Fruit fly (Drosophila melanogaster): ENCODE data around the gene Lamtor5.

Gene Lamtor5

DNA sequence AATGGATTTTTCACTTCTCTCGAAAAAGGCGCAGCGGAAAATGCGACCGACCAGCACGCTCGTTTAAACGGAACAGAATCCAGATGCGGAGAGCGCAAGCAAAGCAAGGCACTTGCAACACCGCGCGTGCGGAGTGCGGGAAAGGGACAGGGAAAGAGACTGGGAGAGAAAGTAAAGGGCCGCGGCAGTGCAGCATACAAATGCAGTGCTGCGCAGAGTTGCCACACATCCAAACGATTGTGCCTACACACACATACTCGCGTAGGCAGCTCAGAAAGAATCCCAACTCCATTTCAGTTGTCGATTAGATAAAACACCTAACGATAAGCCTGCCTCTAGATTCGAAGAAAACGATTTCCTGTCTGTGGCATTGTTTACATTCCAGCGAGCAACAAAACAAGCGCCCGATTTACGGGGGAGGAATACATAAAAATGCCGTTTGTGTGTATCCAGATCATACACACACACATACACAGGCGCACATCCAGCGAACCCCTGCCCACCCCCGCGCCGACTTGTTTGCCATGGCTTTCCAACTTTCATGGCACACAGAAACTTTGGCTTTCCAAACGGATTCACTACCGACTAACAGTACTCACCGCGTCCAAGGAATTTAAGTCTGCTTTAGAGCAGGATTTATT lies 40.8 kb upstream of the Lamtor5 start:
- no peak for TF ChIP-seq CG33017 (tag; optimal IDR thresholded peaks at IDR 0.05)
- TF ChIP-seq CG14711 (tag; optimal IDR thresholded peaks at IDR 0.05), result peak; percentile 94

DNA sequence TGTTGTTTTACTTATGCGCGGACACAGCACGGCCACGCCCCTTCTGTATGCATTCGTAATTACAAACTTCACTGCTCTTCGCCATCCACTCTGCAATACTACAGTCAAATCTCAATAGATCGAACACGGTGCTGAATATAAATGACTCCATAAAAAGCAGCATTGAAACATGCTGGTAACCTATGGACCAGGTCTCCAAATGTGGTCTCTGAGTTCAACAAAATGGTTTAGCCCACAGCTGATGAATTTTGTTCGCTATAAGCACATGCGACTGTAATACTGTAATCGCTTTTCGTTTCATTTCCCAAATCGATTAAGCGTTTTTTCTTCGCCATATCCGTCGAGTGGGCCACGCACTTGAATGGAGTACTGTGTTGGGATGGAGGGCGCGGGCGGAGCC lies 38.6 kb upstream of the Lamtor5 start:
- TF ChIP-seq ovo (GFP tag; optimal IDR thresholded peaks at IDR 0.05), result no peak
- TF ChIP-seq CG7101 (tag; optimal IDR thresholded peaks at IDR 0.05), result no peak
- no peak for TF ChIP-seq CG7045 (GFP tag; optimal IDR thresholded peaks at IDR 0.05)
- TF ChIP-seq pad (GFP tag; optimal IDR thresholded peaks at IDR 0.05), result no peak
- no peak for TF ChIP-seq CG12768 (GFP tag; optimal IDR thresholded peaks at IDR 0.05)
- TF ChIP-seq CG33017 (tag; optimal IDR thresholded peaks at IDR 0.05), result no peak
- TF ChIP-seq cnc (optimal IDR thresholded peaks at IDR 0.05), result no peak

DNA sequence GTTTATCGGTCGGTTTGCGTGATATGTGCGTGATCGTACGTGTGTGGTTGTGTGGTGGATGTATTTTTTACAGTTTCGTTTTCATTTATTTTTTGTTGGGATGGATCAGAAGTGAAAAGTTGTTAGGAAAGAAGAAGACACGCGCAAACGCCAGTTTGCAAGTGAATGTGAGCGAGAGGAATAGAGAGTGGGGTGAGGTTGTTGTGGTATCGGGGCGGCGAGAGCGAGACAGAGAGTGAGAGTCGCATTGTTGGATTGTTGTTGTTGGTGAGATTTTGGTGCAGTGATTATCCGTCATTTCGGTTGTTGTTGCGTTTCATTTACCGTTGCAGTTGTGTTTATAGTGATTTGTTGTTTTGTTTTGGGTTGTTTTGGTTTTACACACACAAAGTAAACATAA lies 34.8 kb upstream of the Lamtor5 start:
- TF ChIP-seq cic (GFP tag; optimal IDR thresholded peaks at IDR 0.05) (peak; percentile 8), pad (GFP tag; optimal IDR thresholded peaks at IDR 0.05) (no peak)

DNA sequence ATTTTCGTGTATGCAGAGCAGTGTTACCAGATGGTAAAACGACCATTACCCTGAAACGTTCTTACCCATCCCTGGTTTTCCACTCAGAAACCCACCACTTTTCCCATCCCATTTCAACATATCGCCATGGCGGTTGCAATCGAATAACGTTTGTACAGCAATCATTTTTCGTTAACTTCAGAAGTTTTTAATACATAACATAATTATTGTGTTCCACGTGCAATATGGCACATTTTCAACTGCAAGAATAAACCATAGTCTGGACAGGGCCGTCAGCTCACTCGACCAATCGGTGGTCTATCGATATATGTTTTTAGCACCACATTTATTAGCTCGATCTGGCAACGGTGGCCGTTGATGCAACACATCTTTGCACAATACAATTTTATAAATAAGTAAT lies 31.2 kb upstream of the Lamtor5 start, which contains the start of the genes trr and mRpL16:
TSS of gene trr (minus strand) at position 25 of the 400 bp plus-strand sequence.
TSS of gene mRpL16 (plus strand) at position 331 of the 400 bp plus-strand sequence.
- TF ChIP-seq CG14711 (tag; optimal IDR thresholded peaks at IDR 0.05) (peak; percentile 54), tj (GFP tag; optimal IDR thresholded peaks at IDR 0.05) (peak; percentile 49), CG5204 (GFP tag; optimal IDR thresholded peaks at IDR 0.05) (no peak), CG11617 (GFP tag; optimal IDR thresholded peaks at IDR 0.05) (peak; percentile 64), CG7101 (tag; optimal IDR thresholded peaks at IDR 0.05) (peak; percentile 64), Clk (GFP tag; optimal IDR thresholded peaks at IDR 0.05) (no peak), pad (GFP tag; optimal IDR thresholded peaks at IDR 0.05) (peak; percentile 57), bab1 (GFP tag; optimal IDR thresholded peaks at IDR 0.05) (peak; percentile 81), CG1620 (GFP tag; optimal IDR thresholded peaks at IDR 0.05) (peak; percentile 53), CG33017 (tag; optimal IDR thresholded peaks at IDR 0.05) (peak; percentile 7), Crg-1 (GFP tag; optimal IDR thresholded peaks at IDR 0.05) (peak; percentile 18), Mnt (GFP tag; optimal IDR thresholded peaks at IDR 0.05) (peak; percentile 65), CG12768 (GFP tag; optimal IDR thresholded peaks at IDR 0.05) (no peak), Hr96 (GFP tag; optimal IDR thresholded peaks at IDR 0.05) (no peak)

DNA sequence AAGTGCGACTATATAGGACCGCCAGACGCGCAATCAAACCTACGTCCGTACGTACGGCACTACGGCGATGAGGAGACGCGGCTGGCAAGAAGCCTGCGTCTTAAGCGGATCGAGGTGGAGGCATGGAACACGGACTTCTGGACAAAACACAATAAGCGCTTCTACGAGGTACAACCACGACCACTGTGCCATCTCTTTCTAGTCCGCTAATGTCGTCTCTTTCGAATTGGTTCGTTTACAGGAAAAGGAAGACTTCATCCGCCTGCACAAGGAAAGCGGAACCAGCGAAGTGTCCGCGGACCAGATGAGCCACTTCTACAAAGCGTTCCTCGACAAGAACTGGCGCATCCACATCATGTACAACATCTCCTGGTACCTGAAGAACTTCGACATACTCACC lies 22.0 kb upstream of the Lamtor5 start:
- no peak for TF ChIP-seq Clk (GFP tag; optimal IDR thresholded peaks at IDR 0.05)
- no peak for TF ChIP-seq CG12768 (GFP tag; optimal IDR thresholded peaks at IDR 0.05)
- TF ChIP-seq CG7045 (GFP tag; optimal IDR thresholded peaks at IDR 0.05), result no peak
- no peak for TF ChIP-seq CG14711 (tag; optimal IDR thresholded peaks at IDR 0.05)
- no peak for TF ChIP-seq ovo (GFP tag; optimal IDR thresholded peaks at IDR 0.05)
- TF ChIP-seq CG33017 (tag; optimal IDR thresholded peaks at IDR 0.05), result no peak
- TF ChIP-seq toe (GFP tag; optimal IDR thresholded peaks at IDR 0.05), result no peak
- TF ChIP-seq Crg-1 (GFP tag; optimal IDR thresholded peaks at IDR 0.05), result no peak
- no peak for TF ChIP-seq cic (GFP tag; optimal IDR thresholded peaks at IDR 0.05)

DNA sequence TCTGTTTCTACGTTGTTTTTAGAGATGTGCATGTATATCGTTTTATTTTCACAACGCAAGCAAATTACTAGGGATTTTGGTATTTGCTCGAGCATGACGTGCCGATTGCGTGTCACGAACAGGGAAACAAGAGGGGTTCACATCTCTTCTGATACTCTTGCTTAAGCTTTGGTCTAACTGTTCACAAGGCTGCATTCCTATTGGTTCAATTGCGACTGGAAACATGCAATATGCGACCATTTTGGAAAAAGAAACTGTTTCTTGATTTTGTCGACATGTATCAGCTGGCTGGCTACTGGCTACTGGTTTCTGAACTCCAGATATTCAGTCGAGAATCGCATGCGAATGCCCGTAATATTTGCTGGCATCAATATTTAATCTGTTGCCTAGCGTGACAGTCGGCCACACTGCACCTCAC lies 21.4 kb upstream of the Lamtor5 start, which contains the start of gene Coa8:
TSS of gene Coa8 (plus strand) at position 144 of the 418 bp plus-strand sequence.
- TF ChIP-seq cic (GFP tag; optimal IDR thresholded peaks at IDR 0.05) (no peak), tj (GFP tag; optimal IDR thresholded peaks at IDR 0.05) (peak; percentile 42), toe (GFP tag; optimal IDR thresholded peaks at IDR 0.05) (peak; percentile 2), Mnt (GFP tag; optimal IDR thresholded peaks at IDR 0.05) (peak; percentile 67), Clk (GFP tag; optimal IDR thresholded peaks at IDR 0.05) (peak; percentile 11), Hr96 (GFP tag; optimal IDR thresholded peaks at IDR 0.05) (peak; percentile 70), ovo (GFP tag; optimal IDR thresholded peaks at IDR 0.05) (peak; percentile 73), Crg-1 (GFP tag; optimal IDR thresholded peaks at IDR 0.05) (peak; percentile 47), CG5204 (GFP tag; optimal IDR thresholded peaks at IDR 0.05) (no peak), CG7101 (tag; optimal IDR thresholded peaks at IDR 0.05) (peak; percentile 78), bab1 (GFP tag; optimal IDR thresholded peaks at IDR 0.05) (peak; percentile 72), pad (GFP tag; optimal IDR thresholded peaks at IDR 0.05) (peak; percentile 83), kay (GFP tag; ENCODE audit: borderline replicate concordance) (no peak), CG14711 (tag; optimal IDR thresholded peaks at IDR 0.05) (peak; percentile 43), CG11617 (GFP tag; optimal IDR thresholded peaks at IDR 0.05) (peak; percentile 60), cnc (optimal IDR thresholded peaks at IDR 0.05) (no peak), CG33017 (tag; optimal IDR thresholded peaks at IDR 0.05) (peak; percentile 16), CG1620 (GFP tag; optimal IDR thresholded peaks at IDR 0.05) (peak; percentile 60), CG7045 (GFP tag; optimal IDR thresholded peaks at IDR 0.05) (no peak), CG12768 (GFP tag; optimal IDR thresholded peaks at IDR 0.05) (peak; percentile 29)

DNA sequence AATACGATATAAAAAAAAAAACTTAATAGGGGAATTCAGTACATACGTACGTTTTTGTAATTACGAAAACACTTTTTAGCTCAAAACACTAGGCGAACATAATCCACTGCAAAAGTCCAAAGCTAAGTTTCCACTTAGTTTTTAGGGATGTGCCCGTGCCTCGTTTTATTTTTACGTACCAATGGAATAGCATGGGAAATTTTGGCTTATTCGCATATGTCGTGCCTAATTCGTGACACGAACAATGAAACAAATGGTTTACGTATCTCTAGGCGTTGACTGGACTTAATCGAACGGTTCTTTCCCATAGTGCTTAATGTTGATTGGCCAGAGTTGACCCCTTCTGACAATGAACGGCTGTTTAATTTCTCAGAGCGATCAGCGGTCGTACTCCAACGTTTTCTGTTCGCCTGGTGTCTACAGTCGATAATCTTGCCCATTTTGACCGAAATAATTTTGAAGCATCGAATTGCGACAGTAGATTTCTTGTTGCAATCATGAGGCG lies 20.9 kb upstream of the Lamtor5 start, which contains the start of gene CG14818:
TSS of gene CG14818 (minus strand) at position 169 of the 505 bp plus-strand sequence.
- TF ChIP-seq Crg-1 (GFP tag; optimal IDR thresholded peaks at IDR 0.05), result no peak
- TF ChIP-seq CG11617 (GFP tag; optimal IDR thresholded peaks at IDR 0.05), result peak; percentile 55
- peak; percentile 89 for TF ChIP-seq ovo (GFP tag; optimal IDR thresholded peaks at IDR 0.05)
- TF ChIP-seq Mnt (GFP tag; optimal IDR thresholded peaks at IDR 0.05), result peak; percentile 66
- TF ChIP-seq kay (GFP tag; ENCODE audit: borderline replicate concordance), result no peak
- peak; percentile 69 for TF ChIP-seq CG7101 (tag; optimal IDR thresholded peaks at IDR 0.05)
- no peak for TF ChIP-seq cic (GFP tag; optimal IDR thresholded peaks at IDR 0.05)
- TF ChIP-seq CG1620 (GFP tag; optimal IDR thresholded peaks at IDR 0.05), result peak; percentile 78
- TF ChIP-seq bab1 (GFP tag; optimal IDR thresholded peaks at IDR 0.05), result peak; percentile 85
- peak; percentile 53 for TF ChIP-seq tj (GFP tag; optimal IDR thresholded peaks at IDR 0.05)
- TF ChIP-seq CG12768 (GFP tag; optimal IDR thresholded peaks at IDR 0.05), result peak; percentile 36
- TF ChIP-seq pad (GFP tag; optimal IDR thresholded peaks at IDR 0.05), result peak; percentile 99
- no peak for TF ChIP-seq CG33017 (tag; optimal IDR thresholded peaks at IDR 0.05)
- TF ChIP-seq Clk (GFP tag; optimal IDR thresholded peaks at IDR 0.05), result peak; percentile 20
- TF ChIP-seq CG7045 (GFP tag; optimal IDR thresholded peaks at IDR 0.05), result no peak
- peak; percentile 47 for TF ChIP-seq CG14711 (tag; optimal IDR thresholded peaks at IDR 0.05)
- peak; percentile 6 for TF ChIP-seq Hr96 (GFP tag; optimal IDR thresholded peaks at IDR 0.05)
